Worm (Caenorhabditis elegans): ENCODE results near the gene drd-1.

drd-1 gene

ce11 chrII:8359350-8359749 is 28.5 kb upstream of the drd-1 start, which contains the start of gene col-77:
TSS of gene col-77 (minus strand) at chrII:8359381.
- TF ChIP-seq ama-1 (optimal IDR thresholded peaks at IDR 0.05) = no peak

ce11 chrII:8360453-8360852 is 27.4 kb upstream of the drd-1 start, which contains the start of gene M195.2:
TSS of gene M195.2 (plus strand) at chrII:8360753.
- TF ChIP-seq flt-1 (GFP tag; IDR thresholded peaks at IDR 0.05) (no peak), pes-1 (GFP tag; IDR thresholded peaks at IDR 0.05) (no peak), ama-1 (optimal IDR thresholded peaks at IDR 0.05) (no peak), tbx-37 (GFP tag; conservative IDR thresholded peaks at IDR 0.05) (no peak), F13C5.2 (tag; optimal IDR thresholded peaks at IDR 0.05) (no peak), hmbx-1 (tag; optimal IDR thresholded peaks at IDR 0.05) (no peak), ceh-36 (tag; optimal IDR thresholded peaks at IDR 0.05) (no peak), sea-1 (GFP tag; conservative IDR thresholded peaks at IDR 0.05) (no peak), B0310.2 (tag; optimal IDR thresholded peaks at IDR 0.05) (no peak), scrt-1 (GFP tag; IDR thresholded peaks at IDR 0.05) (no peak)

- TF ChIP-seq ceh-13 (GFP tag; optimal IDR thresholded peaks at IDR 0.05) (no peak), tbx-37 (GFP tag; conservative IDR thresholded peaks at IDR 0.05) (no peak), hmg-4 (GFP tag; optimal IDR thresholded peaks at IDR 0.05) (no peak), ama-1 (optimal IDR thresholded peaks at IDR 0.05) (no peak), tbx-11 (GFP tag; IDR thresholded peaks at IDR 0.05) (no peak), aly-1 (tag; optimal IDR thresholded peaks at IDR 0.05) (no peak), ceh-36 (tag; optimal IDR thresholded peaks at IDR 0.05) (no peak), tra-4 (tag; optimal IDR thresholded peaks at IDR 0.05) (no peak), B0310.2 (tag; optimal IDR thresholded peaks at IDR 0.05) (no peak), pes-1 (GFP tag; IDR thresholded peaks at IDR 0.05) (no peak)
Observed at ce11 chrII:8369059-8369458, 18.8 kb upstream of the drd-1 start, which contains the start of gene amt-3. TSS of gene amt-3 (minus strand) at chrII:8369159.

- no peak for TF ChIP-seq ceh-13 (GFP tag; optimal IDR thresholded peaks at IDR 0.05)
- TF ChIP-seq F13C5.2 (tag; optimal IDR thresholded peaks at IDR 0.05) = no peak
- TF ChIP-seq hnd-1 (tag; optimal IDR thresholded peaks at IDR 0.05) = no peak
- no peak for TF ChIP-seq flt-1 (GFP tag; IDR thresholded peaks at IDR 0.05)
- no peak for TF ChIP-seq sea-1 (GFP tag; conservative IDR thresholded peaks at IDR 0.05)
- no peak for TF ChIP-seq B0310.2 (tag; optimal IDR thresholded peaks at IDR 0.05)
- no peak for TF ChIP-seq scrt-1 (GFP tag; IDR thresholded peaks at IDR 0.05)
- no peak for TF ChIP-seq aly-1 (tag; optimal IDR thresholded peaks at IDR 0.05)
- no peak for TF ChIP-seq hmg-4 (GFP tag; optimal IDR thresholded peaks at IDR 0.05)
- TF ChIP-seq tra-4 (tag; optimal IDR thresholded peaks at IDR 0.05) = no peak
- TF ChIP-seq ets-7 (tag; optimal IDR thresholded peaks at IDR 0.05) = no peak
- no peak for TF ChIP-seq pes-1 (GFP tag; IDR thresholded peaks at IDR 0.05)
- TF ChIP-seq hmbx-1 (tag; optimal IDR thresholded peaks at IDR 0.05) = no peak
- no peak for TF ChIP-seq tbx-37 (GFP tag; conservative IDR thresholded peaks at IDR 0.05)
- no peak for TF ChIP-seq ceh-36 (tag; optimal IDR thresholded peaks at IDR 0.05)
- TF ChIP-seq ama-1 (optimal IDR thresholded peaks at IDR 0.05) = no peak
- no peak for TF ChIP-seq tbx-11 (GFP tag; IDR thresholded peaks at IDR 0.05)
Observed at ce11 chrII:8370194-8370593, 17.7 kb upstream of the drd-1 start.

- TF ChIP-seq aly-1 (tag; optimal IDR thresholded peaks at IDR 0.05) = no peak
- TF ChIP-seq ceh-36 (tag; optimal IDR thresholded peaks at IDR 0.05) = no peak
- TF ChIP-seq tbx-11 (GFP tag; IDR thresholded peaks at IDR 0.05) = no peak
- TF ChIP-seq ceh-13 (GFP tag; optimal IDR thresholded peaks at IDR 0.05) = no peak
- no peak for TF ChIP-seq pes-1 (GFP tag; IDR thresholded peaks at IDR 0.05)
- TF ChIP-seq sea-1 (GFP tag; conservative IDR thresholded peaks at IDR 0.05) = no peak
Observed at ce11 chrII:8377722-8378121, 10.1 kb upstream of the drd-1 start.

ce11 chrII:8380188-8380587 is 7.7 kb upstream of the drd-1 start:
- no peak for TF ChIP-seq tbx-37 (GFP tag; conservative IDR thresholded peaks at IDR 0.05)
- TF ChIP-seq ama-1 (optimal IDR thresholded peaks at IDR 0.05) = no peak
- TF ChIP-seq aly-1 (tag; optimal IDR thresholded peaks at IDR 0.05) = no peak
- no peak for TF ChIP-seq hnd-1 (tag; optimal IDR thresholded peaks at IDR 0.05)
- no peak for TF ChIP-seq B0310.2 (tag; optimal IDR thresholded peaks at IDR 0.05)
- no peak for TF ChIP-seq flt-1 (GFP tag; IDR thresholded peaks at IDR 0.05)
- no peak for TF ChIP-seq scrt-1 (GFP tag; IDR thresholded peaks at IDR 0.05)
- no peak for TF ChIP-seq tbx-11 (GFP tag; IDR thresholded peaks at IDR 0.05)
- no peak for TF ChIP-seq hmbx-1 (tag; optimal IDR thresholded peaks at IDR 0.05)
- TF ChIP-seq ceh-13 (GFP tag; optimal IDR thresholded peaks at IDR 0.05) = no peak
- no peak for TF ChIP-seq ceh-36 (tag; optimal IDR thresholded peaks at IDR 0.05)
- no peak for TF ChIP-seq sea-1 (GFP tag; conservative IDR thresholded peaks at IDR 0.05)
- no peak for TF ChIP-seq pes-1 (GFP tag; IDR thresholded peaks at IDR 0.05)
- no peak for TF ChIP-seq hmg-4 (GFP tag; optimal IDR thresholded peaks at IDR 0.05)
- no peak for TF ChIP-seq tra-4 (tag; optimal IDR thresholded peaks at IDR 0.05)
- no peak for TF ChIP-seq F13C5.2 (tag; optimal IDR thresholded peaks at IDR 0.05)
- no peak for TF ChIP-seq ets-7 (tag; optimal IDR thresholded peaks at IDR 0.05)

ce11 chrII:8381197-8381596 is 6.7 kb upstream of the drd-1 start, which contains the start of gene F49E12.12:
TSS of gene F49E12.12 (plus strand) at chrII:8381497.
- TF ChIP-seq sea-1 (GFP tag; conservative IDR thresholded peaks at IDR 0.05) = no peak
- TF ChIP-seq F13C5.2 (tag; optimal IDR thresholded peaks at IDR 0.05) = no peak
- no peak for TF ChIP-seq hmg-4 (GFP tag; optimal IDR thresholded peaks at IDR 0.05)
- no peak for TF ChIP-seq hmbx-1 (tag; optimal IDR thresholded peaks at IDR 0.05)
- no peak for TF ChIP-seq tbx-11 (GFP tag; IDR thresholded peaks at IDR 0.05)
- no peak for TF ChIP-seq flt-1 (GFP tag; IDR thresholded peaks at IDR 0.05)
- TF ChIP-seq pes-1 (GFP tag; IDR thresholded peaks at IDR 0.05) = no peak
- TF ChIP-seq B0310.2 (tag; optimal IDR thresholded peaks at IDR 0.05) = no peak
- no peak for TF ChIP-seq ets-7 (tag; optimal IDR thresholded peaks at IDR 0.05)
- TF ChIP-seq tra-4 (tag; optimal IDR thresholded peaks at IDR 0.05) = no peak
- TF ChIP-seq tbx-37 (GFP tag; conservative IDR thresholded peaks at IDR 0.05) = no peak
- TF ChIP-seq ceh-36 (tag; optimal IDR thresholded peaks at IDR 0.05) = no peak

ce11 chrII:8382880-8383279 is 5.0 kb upstream of the drd-1 start:
- TF ChIP-seq hmg-4 (GFP tag; optimal IDR thresholded peaks at IDR 0.05) = no peak
- TF ChIP-seq scrt-1 (GFP tag; IDR thresholded peaks at IDR 0.05) = no peak
- no peak for TF ChIP-seq tbx-11 (GFP tag; IDR thresholded peaks at IDR 0.05)
- TF ChIP-seq sea-1 (GFP tag; conservative IDR thresholded peaks at IDR 0.05) = no peak
- TF ChIP-seq ceh-13 (GFP tag; optimal IDR thresholded peaks at IDR 0.05) = no peak
- no peak for TF ChIP-seq flt-1 (GFP tag; IDR thresholded peaks at IDR 0.05)
- no peak for TF ChIP-seq hnd-1 (tag; optimal IDR thresholded peaks at IDR 0.05)
- no peak for TF ChIP-seq hmbx-1 (tag; optimal IDR thresholded peaks at IDR 0.05)
- no peak for TF ChIP-seq F13C5.2 (tag; optimal IDR thresholded peaks at IDR 0.05)
- TF ChIP-seq ceh-36 (tag; optimal IDR thresholded peaks at IDR 0.05) = no peak
- TF ChIP-seq pes-1 (GFP tag; IDR thresholded peaks at IDR 0.05) = no peak

Measured in whole organism, early embryonic.